Worm (Caenorhabditis elegans): Measurements from ENCODE around the gene ZK546.5.
A peak's percentile ranks its signal among the peaks of the same experiment; 100 is the strongest.
"Not testable (repeated sequence)": the region's sequence is repeated elsewhere in the genome, so short reads cannot be mapped to it uniquely, and the experiment has no call there.

ZK546.5 gene

DNA sequence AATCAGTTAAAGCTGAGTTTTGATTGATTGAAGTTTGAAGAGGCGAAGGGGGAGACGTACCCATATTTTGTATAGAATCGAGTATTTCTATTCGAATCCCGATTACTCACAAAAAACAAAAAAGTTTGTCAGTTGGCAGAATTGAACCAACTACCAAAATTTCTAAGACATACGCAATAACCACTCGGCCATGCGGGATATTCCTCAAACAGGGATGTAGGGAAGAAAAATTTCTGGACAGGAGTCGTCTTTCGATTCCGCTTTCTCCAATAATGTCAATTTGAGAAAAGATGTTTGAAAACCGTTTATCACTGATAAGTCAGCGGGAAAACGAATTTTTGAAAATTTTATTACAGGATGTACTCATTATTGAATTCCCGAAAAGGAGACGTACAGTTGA is 7.3 kb upstream of the ZK546.5 start:
- TF ChIP-seq flt-1 (GFP tag; IDR thresholded peaks at IDR 0.05): peak; percentile 75
- peak; percentile 49; the same call in 1 of the 2 replicates for TF ChIP-seq ref-1 (GFP tag; conservative IDR thresholded peaks at IDR 0.05)
- TF ChIP-seq tab-1 (GFP tag; IDR thresholded peaks at IDR 0.05): peak; percentile 77; the same call in 1 of the 2 replicates

DNA sequence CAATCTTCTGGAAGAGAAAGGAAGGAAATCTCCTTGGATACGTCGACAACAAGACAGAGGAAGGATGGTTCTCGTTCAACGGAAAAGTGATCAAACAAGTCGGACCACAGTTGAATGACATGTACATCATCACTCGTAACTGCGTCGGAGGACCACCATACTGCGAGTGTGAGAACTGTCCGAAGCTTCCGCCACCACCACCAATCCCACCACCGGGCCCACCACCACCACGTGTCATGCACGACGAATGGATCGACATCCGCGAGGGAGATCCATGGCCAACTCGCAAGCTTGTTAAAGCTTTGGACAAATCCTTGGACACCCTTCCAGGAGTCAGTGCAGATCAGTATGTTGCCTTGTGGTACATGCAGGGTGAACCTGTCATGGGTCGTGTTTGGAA is 4.3 kb upstream of the ZK546.5 start:
- TF ChIP-seq ztf-23 (GFP tag; IDR thresholded peaks at IDR 0.05): 0 out of 2 replicates have a peak, but pooled peaks have one; percentile 25
- TF ChIP-seq klf-2 (GFP tag; conservative IDR thresholded peaks at IDR 0.05): no peak

DNA sequence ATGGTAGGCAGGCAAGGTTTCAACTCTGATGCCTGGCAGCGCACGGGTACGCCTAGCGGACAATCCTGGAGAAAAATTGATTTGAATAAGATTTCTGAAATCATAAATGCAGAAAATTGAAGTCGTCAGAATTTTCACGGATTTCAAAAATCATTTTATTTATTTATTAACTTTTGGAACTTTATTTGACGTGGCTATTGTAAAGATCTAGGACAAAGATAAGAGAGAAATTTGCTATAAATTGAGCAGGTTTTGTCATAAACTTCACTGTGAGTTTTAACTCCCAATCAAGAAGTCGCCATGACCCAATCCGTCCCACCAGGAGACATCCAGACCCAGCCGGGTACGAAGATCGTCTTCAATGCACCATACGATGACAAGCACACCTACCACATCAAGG is 2.9 kb upstream of the ZK546.5 start, which contains the start of gene msp-152:
TSS of gene msp-152 (plus strand) at position 301 of the 400 bp plus-strand sequence.
- TF ChIP-seq cog-1 (tag; optimal IDR thresholded peaks at IDR 0.05); T22C8.4 (GFP tag; IDR thresholded peaks at IDR 0.05); ref-1 (GFP tag; conservative IDR thresholded peaks at IDR 0.05): not testable (repeated sequence)

DNA sequence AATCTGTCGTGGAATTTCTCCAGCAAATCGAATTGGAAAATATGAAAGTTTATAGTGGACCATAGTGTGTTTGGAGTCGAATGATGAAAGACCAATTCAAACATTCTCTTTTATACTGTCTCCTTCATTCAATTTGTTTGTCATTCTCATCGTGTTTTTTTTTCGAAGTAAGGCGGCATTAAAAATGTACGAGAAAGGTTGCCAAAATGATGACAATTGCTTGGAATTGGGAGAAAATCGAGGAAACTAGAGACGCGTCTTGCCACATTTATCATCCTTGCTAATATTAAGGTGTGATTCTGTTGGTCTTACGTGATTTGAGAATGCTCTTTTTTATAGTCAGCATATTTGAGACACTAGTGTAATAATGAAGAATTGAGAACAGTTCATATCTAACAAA is 664 bp upstream of the ZK546.5 start, which contains the start of gene gst-30:
TSS of gene gst-30 (minus strand) at position 101 of the 400 bp plus-strand sequence.
- no peak for TF ChIP-seq ztf-23 (GFP tag; IDR thresholded peaks at IDR 0.05)
- TF ChIP-seq ref-1 (GFP tag; conservative IDR thresholded peaks at IDR 0.05): no peak
- TF ChIP-seq T22C8.4 (GFP tag; IDR thresholded peaks at IDR 0.05): no peak
- no peak for TF ChIP-seq cog-1 (tag; optimal IDR thresholded peaks at IDR 0.05)
- TF ChIP-seq klf-2 (GFP tag; conservative IDR thresholded peaks at IDR 0.05): no peak
- TF ChIP-seq med-1 (GFP tag; optimal IDR thresholded peaks at IDR 0.05; ENCODE audit: insufficient read depth): no peak
- no peak for TF ChIP-seq tab-1 (GFP tag; IDR thresholded peaks at IDR 0.05)
- TF ChIP-seq ztf-29 (GFP tag; IDR thresholded peaks at IDR 0.05): no peak
- TF ChIP-seq flt-1 (GFP tag; IDR thresholded peaks at IDR 0.05): no peak

DNA sequence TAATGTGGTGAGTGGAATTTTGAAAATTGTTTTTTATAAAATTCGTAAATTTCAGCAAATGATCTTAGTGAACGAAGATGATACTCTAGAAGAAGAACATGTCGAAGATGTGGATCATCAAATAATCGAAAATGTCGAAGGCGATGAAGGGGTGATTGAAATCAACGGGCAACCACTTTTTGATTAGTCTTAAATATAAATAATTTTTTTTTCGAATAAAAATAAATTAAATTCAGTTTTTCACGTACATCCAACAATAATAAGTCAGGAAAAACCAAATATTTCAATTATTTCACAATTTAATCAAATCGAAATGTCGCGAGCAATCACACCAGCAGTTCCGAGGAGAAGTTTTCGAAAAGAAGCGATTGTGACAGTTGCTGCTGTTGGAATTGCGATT is 2.1 kb downstream of the ZK546.5 start, which contains the start of gene ZK546.4:
TSS of gene ZK546.4 (plus strand) at position 301 of the 400 bp plus-strand sequence.
- TF ChIP-seq klf-2 (GFP tag; conservative IDR thresholded peaks at IDR 0.05): no peak
- TF ChIP-seq ztf-23 (GFP tag; IDR thresholded peaks at IDR 0.05): no peak
- no peak for TF ChIP-seq cog-1 (tag; optimal IDR thresholded peaks at IDR 0.05)
- no peak for TF ChIP-seq T22C8.4 (GFP tag; IDR thresholded peaks at IDR 0.05)
- no peak for TF ChIP-seq ztf-29 (GFP tag; IDR thresholded peaks at IDR 0.05)
- no peak for TF ChIP-seq ref-1 (GFP tag; conservative IDR thresholded peaks at IDR 0.05)
- TF ChIP-seq flt-1 (GFP tag; IDR thresholded peaks at IDR 0.05): no peak
- TF ChIP-seq tab-1 (GFP tag; IDR thresholded peaks at IDR 0.05): no peak
- no peak for TF ChIP-seq med-1 (GFP tag; optimal IDR thresholded peaks at IDR 0.05; ENCODE audit: insufficient read depth)

DNA sequence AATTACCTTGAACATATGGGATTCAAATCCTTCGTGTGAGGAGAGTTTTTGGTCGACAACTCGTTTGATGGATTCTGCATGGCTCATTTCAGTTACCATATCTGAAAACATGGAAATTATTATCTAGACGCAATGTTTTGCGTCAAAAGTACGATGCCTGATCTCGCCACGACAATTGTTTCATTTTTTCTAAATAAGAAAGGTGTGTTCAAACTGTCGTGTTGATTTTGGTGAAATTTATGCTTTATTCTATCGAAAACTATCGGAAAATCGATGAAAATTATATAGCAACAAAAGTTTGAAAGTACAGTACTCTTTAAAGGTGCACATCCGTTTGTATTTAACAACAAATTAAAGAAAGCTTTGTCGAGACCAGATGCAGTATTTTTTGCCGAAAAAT is 5.4 kb downstream of the ZK546.5 start, which contains the start of gene cblc-1:
TSS of gene cblc-1 (minus strand) at position 101 of the 400 bp plus-strand sequence.
- no peak for TF ChIP-seq klf-2 (GFP tag; conservative IDR thresholded peaks at IDR 0.05)
- TF ChIP-seq ztf-29 (GFP tag; IDR thresholded peaks at IDR 0.05): no peak
- TF ChIP-seq ztf-23 (GFP tag; IDR thresholded peaks at IDR 0.05): no peak
- TF ChIP-seq ref-1 (GFP tag; conservative IDR thresholded peaks at IDR 0.05): no peak
- TF ChIP-seq tab-1 (GFP tag; IDR thresholded peaks at IDR 0.05): no peak

DNA sequence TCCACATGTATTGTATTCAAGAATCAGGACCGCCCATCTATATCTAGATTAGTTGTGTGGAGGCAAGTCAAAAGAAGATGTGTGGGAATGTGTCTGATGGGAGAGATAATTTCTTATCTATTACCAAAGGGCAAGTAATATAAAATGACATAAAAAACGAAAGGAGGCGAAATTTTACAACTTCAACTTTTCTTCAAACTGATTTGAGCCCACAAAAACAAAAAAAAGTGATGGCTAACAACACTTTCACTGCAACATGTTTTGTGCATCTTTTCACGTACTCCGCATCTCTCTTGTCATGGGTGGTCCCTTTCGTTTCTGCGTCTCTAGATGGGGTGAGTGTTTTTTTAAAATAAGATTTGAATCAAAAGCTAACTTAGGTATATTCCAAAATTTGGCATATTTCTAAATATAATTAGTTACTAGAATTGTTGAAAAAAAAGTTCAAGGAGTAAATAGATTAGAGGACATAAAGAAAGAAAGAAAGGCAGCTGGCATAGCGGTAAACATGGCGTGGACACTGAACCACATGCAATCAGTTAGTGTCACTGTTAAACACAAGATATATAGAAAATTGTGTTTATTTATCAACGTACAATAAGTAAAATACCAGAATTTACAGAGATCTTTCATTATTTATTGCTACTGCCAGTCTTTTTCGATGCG is 6.1 kb downstream of the ZK546.5 start, which contains the start of gene ZK546.19:
TSS of gene ZK546.19 (plus strand) at position 186 of the 666 bp plus-strand sequence.
- TF ChIP-seq ztf-23 (GFP tag; IDR thresholded peaks at IDR 0.05) (no peak), ztf-29 (GFP tag; IDR thresholded peaks at IDR 0.05) (no peak), klf-2 (GFP tag; conservative IDR thresholded peaks at IDR 0.05) (no peak), flt-1 (GFP tag; IDR thresholded peaks at IDR 0.05) (no peak), T22C8.4 (GFP tag; IDR thresholded peaks at IDR 0.05) (no peak), cog-1 (tag; optimal IDR thresholded peaks at IDR 0.05) (no peak), ref-1 (GFP tag; conservative IDR thresholded peaks at IDR 0.05) (no peak), med-1 (GFP tag; optimal IDR thresholded peaks at IDR 0.05; ENCODE audit: insufficient read depth) (no peak), tab-1 (GFP tag; IDR thresholded peaks at IDR 0.05) (no peak)

DNA sequence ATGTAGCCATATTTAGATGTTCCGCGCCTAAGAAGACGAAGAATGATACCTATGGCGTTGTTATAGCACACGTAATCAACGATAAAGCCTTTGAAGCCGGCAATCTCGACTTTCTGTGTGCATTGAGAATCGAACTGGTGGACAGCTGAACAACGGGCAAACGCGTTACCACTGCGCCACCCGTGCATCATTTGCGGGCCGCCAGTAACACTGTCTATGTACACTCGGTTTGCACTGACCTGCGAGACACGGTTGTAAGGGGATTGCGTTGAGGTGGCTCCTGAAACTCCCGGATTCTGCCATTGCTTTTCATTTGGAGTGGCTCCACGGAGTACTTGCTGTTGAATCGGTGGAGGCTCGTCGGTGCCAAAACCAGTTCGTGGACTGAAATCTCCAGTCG is 6.8 kb downstream of the ZK546.5 start:
- TF ChIP-seq tab-1 (GFP tag; IDR thresholded peaks at IDR 0.05): peak; percentile 88
- peak; percentile 42 for TF ChIP-seq T22C8.4 (GFP tag; IDR thresholded peaks at IDR 0.05)
- peak; percentile 27 for TF ChIP-seq med-1 (GFP tag; optimal IDR thresholded peaks at IDR 0.05; ENCODE audit: insufficient read depth)
- peak; percentile 71 for TF ChIP-seq cog-1 (tag; optimal IDR thresholded peaks at IDR 0.05)
- peak; percentile 51; the same call in 1 of the 2 replicates for TF ChIP-seq klf-2 (GFP tag; conservative IDR thresholded peaks at IDR 0.05)
- TF ChIP-seq ztf-23 (GFP tag; IDR thresholded peaks at IDR 0.05): peak; percentile 80
- peak; percentile 66 for TF ChIP-seq ref-1 (GFP tag; conservative IDR thresholded peaks at IDR 0.05)
- TF ChIP-seq ztf-29 (GFP tag; IDR thresholded peaks at IDR 0.05): peak; percentile 90
- TF ChIP-seq flt-1 (GFP tag; IDR thresholded peaks at IDR 0.05): peak; percentile 93

DNA sequence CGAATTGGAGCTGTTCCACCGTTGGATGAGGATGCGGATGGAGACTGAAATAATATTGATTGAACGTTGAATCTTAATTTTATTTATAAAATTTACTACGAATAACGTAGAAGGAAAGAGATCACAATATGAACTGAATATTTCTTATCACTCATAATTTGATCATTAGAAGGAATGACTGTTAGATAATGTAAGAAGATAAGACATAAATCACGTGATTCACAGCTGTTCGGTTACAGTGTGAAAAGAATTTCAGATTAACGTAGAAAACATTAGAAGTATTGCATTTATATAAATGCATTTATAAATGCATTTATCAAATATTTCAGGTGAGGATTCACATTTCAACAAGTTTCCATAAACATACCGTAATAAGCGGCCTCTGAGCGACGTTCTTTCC is 7.2 kb downstream of the ZK546.5 start:
- no peak for TF ChIP-seq tab-1 (GFP tag; IDR thresholded peaks at IDR 0.05)
- no peak for TF ChIP-seq T22C8.4 (GFP tag; IDR thresholded peaks at IDR 0.05)
- TF ChIP-seq cog-1 (tag; optimal IDR thresholded peaks at IDR 0.05): no peak
- no peak for TF ChIP-seq med-1 (GFP tag; optimal IDR thresholded peaks at IDR 0.05; ENCODE audit: insufficient read depth)
- no peak for TF ChIP-seq ztf-29 (GFP tag; IDR thresholded peaks at IDR 0.05)
- TF ChIP-seq ztf-23 (GFP tag; IDR thresholded peaks at IDR 0.05): no peak
- TF ChIP-seq flt-1 (GFP tag; IDR thresholded peaks at IDR 0.05): no peak
- no peak for TF ChIP-seq ref-1 (GFP tag; conservative IDR thresholded peaks at IDR 0.05)
- TF ChIP-seq klf-2 (GFP tag; conservative IDR thresholded peaks at IDR 0.05): no peak

DNA sequence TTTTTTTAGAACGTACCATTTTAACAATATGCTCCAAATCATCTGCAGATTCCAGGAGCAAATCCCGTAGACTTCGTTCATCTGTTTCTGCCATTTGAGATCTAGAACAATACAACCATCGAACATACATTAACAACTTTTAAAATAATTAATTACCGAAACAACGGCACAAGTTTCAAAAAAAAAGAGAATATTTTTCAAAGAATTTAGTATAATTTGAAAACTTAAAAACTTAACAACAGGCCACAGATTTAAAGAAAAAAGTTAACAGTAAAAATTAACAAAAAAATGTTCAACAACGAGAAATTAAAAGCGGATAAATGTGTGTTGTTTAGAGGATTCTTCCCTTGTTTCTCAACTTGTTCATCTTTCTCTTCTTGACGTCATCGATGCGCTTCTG is 8.2 kb downstream of the ZK546.5 start, which contains the start of gene mdt-4:
TSS of gene mdt-4 (minus strand) at position 101 of the 400 bp plus-strand sequence.
- no peak for TF ChIP-seq ztf-29 (GFP tag; IDR thresholded peaks at IDR 0.05)
- TF ChIP-seq ref-1 (GFP tag; conservative IDR thresholded peaks at IDR 0.05): no peak
- TF ChIP-seq tab-1 (GFP tag; IDR thresholded peaks at IDR 0.05): no peak
- TF ChIP-seq cog-1 (tag; optimal IDR thresholded peaks at IDR 0.05): no peak
- no peak for TF ChIP-seq klf-2 (GFP tag; conservative IDR thresholded peaks at IDR 0.05)
